Worm (Caenorhabditis elegans) whole organism, L2 larva: ENCODE data around the gene F21C10.13.

Source experiments
- C34F6.9 ChIP-seq: fragments of 150-350 bp; optimal IDR thresholded peaks from 2 replicates; lab custom pipeline; 2014; ENCODE audit warnings: missing biosample characterization, missing genetic modification characterization
- F13H6.1 ChIP-seq: sonication (generic microtip); optimal IDR thresholded peaks from 2 replicates; lab custom pipeline; 2016; ENCODE audit warnings: missing genetic modification characterization, missing compliant biosample characterization
- ZK546.5 ChIP-seq: sonication (generic microtip); optimal IDR thresholded peaks from 2 replicates; lab custom pipeline; 2017; ENCODE audit warnings: missing biosample characterization, missing genetic modification characterization
- alr-1 ChIP-seq: fragments of 150-350 bp; optimal IDR thresholded peaks from 2 replicates; lab custom pipeline; 2014; ENCODE audit warnings: missing biosample characterization, missing genetic modification characterization
- aly-2 ChIP-seq: fragments of 150-350 bp; optimal IDR thresholded peaks from 2 replicates; lab custom pipeline; 2014; ENCODE audit warnings: missing biosample characterization, missing genetic modification characterization
- ceh-16 ChIP-seq: fragments of 150-350 bp; optimal IDR thresholded peaks from 2 replicates; lab custom pipeline; 2014; ENCODE audit warnings: missing biosample characterization, missing genetic modification characterization
- ceh-82 ChIP-seq: fragments of 150-350 bp; optimal IDR thresholded peaks from 2 replicates; lab custom pipeline; 2014; ENCODE audit warnings: missing biosample characterization, missing genetic modification characterization
- crh-2 ChIP-seq: sonication (generic microtip); optimal IDR thresholded peaks from 2 replicates; lab custom pipeline; 2017; ENCODE audit warnings: missing biosample characterization, missing genetic modification characterization
- dmd-4 ChIP-seq: sonication (generic microtip); optimal IDR thresholded peaks from 2 replicates; lab custom pipeline; 2017; ENCODE audit warnings: missing biosample characterization, missing genetic modification characterization
- elt-3 ChIP-seq: sonication (generic microtip); optimal IDR thresholded peaks from 2 replicates; lab custom pipeline; 2017; ENCODE audit warnings: missing biosample characterization, missing genetic modification characterization
- fos-1 ChIP-seq: fragments of 150-350 bp; optimal IDR thresholded peaks from 2 replicates; lab custom pipeline; 2014; ENCODE audit warnings: missing biosample characterization, missing genetic modification characterization
- gmeb-1 ChIP-seq: fragments of 150-350 bp; optimal IDR thresholded peaks from 2 replicates; lab custom pipeline; 2014; ENCODE audit warnings: missing biosample characterization, missing genetic modification characterization
- lin-11 ChIP-seq: fragments of 150-350 bp; sonication (generic microtip); optimal IDR thresholded peaks from 2 replicates; lab custom pipeline; 2014; ENCODE audit warnings: missing biosample characterization, missing genetic modification characterization, inconsistent platforms, mixed read lengths
- lin-39 ChIP-seq: fragments of 150-350 bp; optimal IDR thresholded peaks from 2 replicates; lab custom pipeline; 2014; ENCODE audit warnings: missing biosample characterization, missing genetic modification reagents, missing genetic modification characterization
- mab-5 ChIP-seq: fragments of 150-350 bp; optimal IDR thresholded peaks from 2 replicates; lab custom pipeline; 2014; ENCODE audit warnings: missing biosample characterization, missing genetic modification characterization
- mbf-1 ChIP-seq: sonication (generic microtip); optimal IDR thresholded peaks from 2 replicates; lab custom pipeline; 2017; ENCODE audit warnings: missing biosample characterization, missing genetic modification characterization
- mdl-1 ChIP-seq, 2 experiments: fragments of 150-350 bp in 1 of 2; sonication (generic microtip) in 1 of 2; optimal IDR thresholded peaks; 2 replicates each; lab custom pipeline; 2017; ENCODE audit warnings: missing biosample characterization in 2 of 2, missing genetic modification characterization in 2 of 2
- nhr-10 ChIP-seq: sonication (generic microtip); optimal IDR thresholded peaks from 2 replicates; lab custom pipeline; 2017; ENCODE audit warnings: missing biosample characterization, missing genetic modification characterization
- nhr-129 ChIP-seq: fragments of 150-350 bp; optimal IDR thresholded peaks from 2 replicates; lab custom pipeline; 2014; ENCODE audit warnings: missing biosample characterization, missing genetic modification characterization
- nhr-21 ChIP-seq: fragments of 150-350 bp; optimal IDR thresholded peaks from 2 replicates; lab custom pipeline; 2014; ENCODE audit warnings: missing biosample characterization, missing genetic modification characterization
- nhr-237 ChIP-seq: fragments of 150-350 bp; optimal IDR thresholded peaks from 2 replicates; lab custom pipeline; 2014; ENCODE audit warnings: missing biosample characterization, missing genetic modification characterization
- nhr-6 ChIP-seq: fragments of 150-350 bp; optimal IDR thresholded peaks from 2 replicates; lab custom pipeline; 2014; ENCODE audit warnings: missing biosample characterization, missing genetic modification characterization
- nhr-77 ChIP-seq: fragments of 150-350 bp; optimal IDR thresholded peaks from 2 replicates; lab custom pipeline; 2014; ENCODE audit warnings: missing biosample characterization, missing genetic modification characterization
- peb-1 ChIP-seq: fragments of 150-350 bp; optimal IDR thresholded peaks from 2 replicates; lab custom pipeline; 2014; ENCODE audit warnings: missing biosample characterization, missing genetic modification characterization
- skn-1 ChIP-seq: sonication (generic microtip); optimal IDR thresholded peaks from 2 replicates; lab custom pipeline; 2017; ENCODE audit warnings: missing biosample characterization, missing genetic modification characterization
- sma-3 ChIP-seq: sonication (generic microtip); optimal IDR thresholded peaks from 2 replicates; lab custom pipeline; 2016; ENCODE audit warnings: missing genetic modification reagents, missing genetic modification characterization, missing compliant biosample characterization
- sma-9 ChIP-seq, 2 experiments: fragments of 150-350 bp in 1 of 2; sonication (generic microtip) in 1 of 2; optimal IDR thresholded peaks; 2 replicates each; lab custom pipeline; 2014 to 2016; ENCODE audit warnings: missing genetic modification characterization in 2 of 2, mild to moderate bottlenecking in 1 of 2, missing biosample characterization in 1 of 2, missing compliant biosample characterization in 1 of 2, missing genetic modification reagents in 1 of 2, moderate library complexity in 1 of 2
- snpc-4 ChIP-seq: fragments of 150-350 bp; optimal IDR thresholded peaks from 2 replicates; lab custom pipeline; 2014; ENCODE audit warnings: missing biosample characterization, missing genetic modification characterization
- unc-55 ChIP-seq: fragments of 150-350 bp; sonication (generic microtip); optimal IDR thresholded peaks from 3 replicates; lab custom pipeline; 2014; ENCODE audit warnings: missing biosample characterization, missing genetic modification reagents, missing genetic modification characterization
- unc-62 ChIP-seq: fragments of 150-350 bp; optimal IDR thresholded peaks from 2 replicates; lab custom pipeline; 2014; ENCODE audit warnings: missing biosample characterization, missing genetic modification reagents, missing genetic modification characterization
- ztf-11 ChIP-seq: sonication (generic microtip); optimal IDR thresholded peaks from 2 replicates; lab custom pipeline; 2017; ENCODE audit warnings: missing biosample characterization, missing genetic modification characterization
- ztf-4 ChIP-seq: fragments of 150-350 bp; optimal IDR thresholded peaks from 2 replicates; lab custom pipeline; 2014; ENCODE audit warnings: missing biosample characterization, missing genetic modification characterization

Gene F21C10.13

ce11 chrV:9130766-9131165 is 8.7 kb downstream of the F21C10.13 start, which contains the start of gene F21C10.19:
Gene F21C10.19 (plus strand): TSS chrV:9131066.
- TF ChIP-seq F13H6.1 (no peak), sma-3 (GFP tag; lab: Kevin White, UChicago) (no peak), ztf-4 (tag; lab: Kevin White, UChicago) (no peak), ceh-82 (tag; lab: Kevin White, UChicago) (no peak)

ce11 chrV:9132043-9132442 is 9.9 kb downstream of the F21C10.13 start, which contains the start of gene F21C10.1:
Gene F21C10.1 (plus strand): TSS chrV:9132343.
- TF ChIP-seq ceh-16 (no peak), mab-5 (no peak), ceh-82 (tag; lab: Kevin White, UChicago) (no peak), nhr-129 (tag; lab: Kevin White, UChicago) (no peak), unc-55 (GFP tag; lab: Kevin White, UChicago) (no peak), mbf-1 (no peak), ZK546.5 (no peak), aly-2 (no peak), peb-1 (tag; lab: Kevin White, UChicago) (no peak), elt-3 (no peak), fos-1 (tag; lab: Kevin White, UChicago) (no peak)

- TF ChIP-seq snpc-4 (tag; lab: Kevin White, UChicago) (no peak), C34F6.9 (tag; lab: Kevin White, UChicago) (peak; percentile 19), lin-11 (tag; lab: Kevin White, UChicago) (peak; percentile 21)
These were observed 11.8 kb downstream of the F21C10.13 start, which contains the start of gene B0222.1 for ce11 chrV:9133950-9134349. Gene B0222.1 (plus strand): TSS chrV:9134255.

ce11 chrV:9137618-9138017 is 15.5 kb downstream of the F21C10.13 start, which contains the start of gene pitr-2:
Gene pitr-2 (minus strand): TSS chrV:9137718.
- TF ChIP-seq nhr-237 = no peak
- TF ChIP-seq sma-9 (GFP tag; optimal IDR thresholded peaks at IDR 0.05; lab: Kevin White, UChicago) = no peak
- TF ChIP-seq sma-9 (tag; optimal IDR thresholded peaks at IDR 0.05; lab: Kevin White, UChicago) = no peak
- no peak for TF ChIP-seq mbf-1
- TF ChIP-seq skn-1 (tag; lab: Kevin White, UChicago) = no peak
- no peak for TF ChIP-seq mdl-1 (tag; optimal IDR thresholded peaks at IDR 0.05; lab: Kevin White, UChicago)
- TF ChIP-seq ztf-11 (tag; lab: Kevin White, UChicago) = no peak
- TF ChIP-seq lin-39 (tag; lab: Kevin White, UChicago) = no peak
- TF ChIP-seq unc-55 (GFP tag; lab: Kevin White, UChicago) = no peak
- TF ChIP-seq elt-3 = no peak
- no peak for TF ChIP-seq ceh-16

ce11 chrV:9141297-9141696 is 19.2 kb downstream of the F21C10.13 start, which contains the start of gene pitr-3:
Gene pitr-3 (minus strand): TSS chrV:9141397.
- no peak for TF ChIP-seq gmeb-1
- TF ChIP-seq F13H6.1 = no peak
- no peak for TF ChIP-seq nhr-6 (tag; lab: Kevin White, UChicago)
- no peak for TF ChIP-seq skn-1 (tag; lab: Kevin White, UChicago)
- TF ChIP-seq mdl-1 (tag; optimal IDR thresholded peaks at IDR 0.05; lab: Kevin White, UChicago) = no peak
- no peak for TF ChIP-seq fos-1 (tag; lab: Kevin White, UChicago)
- no peak for TF ChIP-seq nhr-237
- no peak for TF ChIP-seq dmd-4 (tag; lab: Kevin White, UChicago)
- no peak for TF ChIP-seq lin-39 (tag; lab: Kevin White, UChicago)
- no peak for TF ChIP-seq nhr-77 (tag; lab: Kevin White, UChicago)
- no peak for TF ChIP-seq sma-9 (GFP tag; optimal IDR thresholded peaks at IDR 0.05; lab: Kevin White, UChicago)
- TF ChIP-seq sma-9 (tag; optimal IDR thresholded peaks at IDR 0.05; lab: Kevin White, UChicago) = no peak
- TF ChIP-seq ceh-16 = no peak
- TF ChIP-seq, all 48 proteins: peak for 0

- TF ChIP-seq nhr-21 (tag; lab: Kevin White, UChicago) (peak; percentile 33), unc-62 (GFP tag; lab: Kevin White, UChicago) (no peak), mbf-1 (no peak), sma-9 (GFP tag; optimal IDR thresholded peaks at IDR 0.05; lab: Kevin White, UChicago) (peak; percentile 60), sma-9 (tag; optimal IDR thresholded peaks at IDR 0.05; lab: Kevin White, UChicago) (no peak), sma-3 (GFP tag; lab: Kevin White, UChicago) (peak; percentile 31), nhr-10 (no peak)
These were observed 21.8 kb downstream of the F21C10.13 start for ce11 chrV:9143896-9144295.

ce11 chrV:9146196-9146595 is 24.1 kb downstream of the F21C10.13 start:
- TF ChIP-seq fos-1 (tag; lab: Kevin White, UChicago) (peak; percentile 16), sma-9 (GFP tag; optimal IDR thresholded peaks at IDR 0.05; lab: Kevin White, UChicago) (peak; percentile 2), sma-9 (tag; optimal IDR thresholded peaks at IDR 0.05; lab: Kevin White, UChicago) (no peak), ZK546.5 (no peak), gmeb-1 (peak; percentile 22), ceh-16 (no peak), crh-2 (tag; lab: Kevin White, UChicago) (no peak), alr-1 (tag; lab: Kevin White, UChicago) (no peak), unc-62 (GFP tag; lab: Kevin White, UChicago) (no peak)
